Fruit fly (Drosophila melanogaster) whole organism, embryonic: ENCODE results near the gene aop.

Experiments
- Adf1 ChIP-seq: fragments of 200-800 bp; sonication (Bioruptor generic); IDR thresholded peaks from 2 replicates; pipeline ENCODE4 v1.3.6; 2022; ENCODE audit warnings: missing biosample characterization, missing genetic modification characterization
- Aef1 ChIP-seq: fragments of 200-800 bp; sonication (Bioruptor generic); IDR thresholded peaks from 3 replicates; pipeline ENCODE4 v1.3.6; 2022; ENCODE audit warnings: missing biosample characterization, missing genetic modification characterization
- Bteb2 ChIP-seq: fragments of 200-800 bp; sonication (Bioruptor generic); optimal IDR thresholded peaks from 2 replicates; lab custom pipeline; 2016; ENCODE audit warnings: missing biosample characterization, missing genetic modification characterization
- CG10321 ChIP-seq: fragments of 200-800 bp; sonication (Bioruptor generic); IDR thresholded peaks from 2 replicates; pipeline ENCODE4 v1.3.6; 2022; ENCODE audit warnings: missing biosample characterization, missing genetic modification characterization
- CG12769 ChIP-seq: fragments of 200-800 bp; sonication (Bioruptor generic); optimal IDR thresholded peaks from 2 replicates; lab custom pipeline; 2019; ENCODE audit warnings: missing biosample characterization, mild to moderate bottlenecking, missing genetic modification characterization, moderate library complexity
- CG15514 ChIP-seq: fragments of 200-800 bp; sonication (Bioruptor generic); optimal IDR thresholded peaks from 3 replicates; lab custom pipeline; 2017; ENCODE audit warnings: missing biosample characterization, missing genetic modification characterization, mild to moderate bottlenecking, moderate library complexity, missing genetic modification reagents
- CG17385 ChIP-seq: fragments of 200-800 bp; sonication (Bioruptor generic); optimal IDR thresholded peaks from 3 replicates; lab custom pipeline; 2018; ENCODE audit warnings: missing biosample characterization, mild to moderate bottlenecking, missing genetic modification characterization
- CG1832 ChIP-seq: fragments of 200-800 bp; sonication (Bioruptor generic); optimal IDR thresholded peaks from 2 replicates; lab custom pipeline; 2017; ENCODE audit warnings: missing biosample characterization, mild to moderate bottlenecking, missing genetic modification characterization, inconsistent platforms
- CG2120 ChIP-seq: fragments of 200-800 bp; sonication (Bioruptor generic); optimal IDR thresholded peaks from 3 replicates; lab custom pipeline; 2016; ENCODE audit warnings: missing biosample characterization, missing genetic modification characterization
- CG2199 ChIP-seq: fragments of 200-800 bp; sonication (Bioruptor generic); IDR thresholded peaks from 3 replicates; pipeline ENCODE4 v1.3.6; 2022; ENCODE audit warnings: missing biosample characterization, missing genetic modification characterization
- CG2875 ChIP-seq: fragments of 200-800 bp; sonication (Bioruptor generic); optimal IDR thresholded peaks from 2 replicates; lab custom pipeline; 2017; ENCODE audit warnings: missing biosample characterization, mild to moderate bottlenecking, missing genetic modification characterization, missing genetic modification reagents
- CG3163 ChIP-seq: fragments of 200-800 bp; sonication (Bioruptor generic); optimal IDR thresholded peaks from 3 replicates; lab custom pipeline; 2016; ENCODE audit warnings: missing biosample characterization, missing genetic modification characterization
- CG42726 ChIP-seq: fragments of 200-800 bp; sonication (Bioruptor generic); IDR thresholded peaks from 2 replicates; pipeline ENCODE4 v1.3.6; 2022; ENCODE audit warnings: missing biosample characterization, missing genetic modification characterization; ENCODE audit not compliant: partially characterized antibody
- CG4360 ChIP-seq: fragments of 200-800 bp; sonication (Bioruptor generic); IDR thresholded peaks from 2 replicates; pipeline ENCODE4 v1.3.6; 2022; ENCODE audit warnings: missing biosample characterization, missing genetic modification characterization
- CG4707 ChIP-seq: fragments of 200-800 bp; sonication (Bioruptor generic); optimal IDR thresholded peaks from 2 replicates; lab custom pipeline; 2018; ENCODE audit warnings: missing biosample characterization, mild to moderate bottlenecking, missing genetic modification characterization, moderate library complexity
- CG6689 ChIP-seq: fragments of 200-800 bp; sonication (Bioruptor generic); IDR thresholded peaks from 2 replicates; pipeline ENCODE4 v1.3.6; 2022; ENCODE audit warnings: missing biosample characterization, missing genetic modification characterization
- Eip74EF ChIP-seq, 2 experiments: fragments of 200-800 bp in 1 of 2; fragments of >200 bp in 1 of 2; sonication (Bioruptor generic) in 1 of 2; optimal IDR thresholded peaks; 2 replicates each; lab custom pipeline; 2017 to 2019; ENCODE audit warnings: missing biosample characterization in 2 of 2, missing genetic modification characterization in 2 of 2, mild to moderate bottlenecking in 1 of 2, moderate library complexity in 1 of 2
- Hr78 ChIP-seq, 2 experiments: fragments of 200-800 bp in 1 of 2; fragments of >200 bp in 1 of 2; sonication (Bioruptor generic) in 1 of 2; optimal IDR thresholded peaks; 2 replicates each; lab custom pipeline; 2017 to 2019; ENCODE audit warnings: missing biosample characterization in 2 of 2, missing genetic modification characterization in 2 of 2, mild to moderate bottlenecking in 1 of 2, moderate library complexity in 1 of 2
- MBD-R2 ChIP-seq: fragments of 200-800 bp; sonication (Bioruptor generic); IDR thresholded peaks from 2 replicates; pipeline ENCODE4 v1.3.6; 2022; ENCODE audit warnings: missing biosample characterization, missing genetic modification characterization
- Pdp1 ChIP-seq, 2 experiments: fragments of 200-800 bp; sonication (Bioruptor generic); optimal IDR thresholded peaks; 3 replicates each; lab custom pipeline; 2016; ENCODE audit warnings: missing biosample characterization in 2 of 2, missing genetic modification characterization in 2 of 2, mild to moderate bottlenecking in 1 of 2, moderate library complexity in 1 of 2
- Rfx ChIP-seq: fragments of 200-800 bp; sonication (Bioruptor generic); IDR thresholded peaks from 2 replicates; pipeline ENCODE4 v1.3.6; 2022; ENCODE audit warnings: missing biosample characterization, missing genetic modification characterization
- Scr ChIP-seq: fragments of 200-800 bp; sonication (Bioruptor generic); IDR thresholded peaks from 2 replicates; pipeline ENCODE4 v1.3.6; 2022; ENCODE audit warnings: missing biosample characterization, missing genetic modification characterization; ENCODE audit not compliant: partially characterized antibody
- Trl ChIP-seq, 3 experiments: fragments of >200 bp in 2 of 3; fragments of 200-800 bp in 1 of 3; sonication (Bioruptor generic) in 1 of 3; optimal IDR thresholded peaks; 2 replicates in 1 of 3; 3 replicates in 2 of 3; lab custom pipeline; 2016 to 2017; ENCODE audit warnings: missing biosample characterization in 1 of 3, missing genetic modification characterization in 1 of 3
- aop ChIP-seq: fragments of 200-800 bp; sonication (Bioruptor generic); IDR thresholded peaks from 2 replicates; pipeline ENCODE4 v1.3.6; 2022; ENCODE audit warnings: missing biosample characterization, missing genetic modification characterization
- bbx ChIP-seq: fragments of 200-800 bp; sonication (Bioruptor generic); IDR thresholded peaks from 2 replicates; pipeline ENCODE4 v1.3.6; 2022; ENCODE audit warnings: missing biosample characterization, missing genetic modification characterization; ENCODE audit not compliant: partially characterized antibody
- bigmax ChIP-seq: fragments of 200-800 bp; sonication (Bioruptor generic); optimal IDR thresholded peaks from 2 replicates; lab custom pipeline; 2018; ENCODE audit warnings: missing biosample characterization, mild to moderate bottlenecking, missing genetic modification characterization
- cg ChIP-seq: fragments of 200-800 bp; sonication (Bioruptor generic); optimal IDR thresholded peaks from 3 replicates; lab custom pipeline; 2019; ENCODE audit warnings: missing biosample characterization, mild to moderate bottlenecking, missing genetic modification characterization, moderate library complexity
- chinmo ChIP-seq: fragments of 200-800 bp; sonication (Bioruptor generic); IDR thresholded peaks from 4 replicates; pipeline ENCODE4 v1.3.6; 2022; ENCODE audit warnings: missing biosample characterization, missing genetic modification characterization; ENCODE audit not compliant: partially characterized antibody
- chn ChIP-seq: fragments of 200-800 bp; sonication (Bioruptor generic); optimal IDR thresholded peaks from 2 replicates; lab custom pipeline; 2016; ENCODE audit warnings: missing biosample characterization, missing genetic modification characterization
- ci ChIP-seq: fragments of 200-800 bp; sonication (Bioruptor generic); IDR thresholded peaks from 3 replicates; pipeline ENCODE4 v1.3.6; 2022; ENCODE audit warnings: missing biosample characterization, missing genetic modification characterization
- crol ChIP-seq: fragments of 200-800 bp; sonication (Bioruptor generic); IDR thresholded peaks from 2 replicates; pipeline ENCODE4 v1.3.6; 2022; ENCODE audit warnings: missing biosample characterization, missing genetic modification characterization
- emc ChIP-seq: fragments of 200-800 bp; sonication (Bioruptor generic); optimal IDR thresholded peaks from 2 replicates; lab custom pipeline; 2016; ENCODE audit warnings: missing biosample characterization, missing genetic modification characterization
- fd96Cb ChIP-seq: fragments of 200-800 bp; sonication (Bioruptor generic); optimal IDR thresholded peaks from 2 replicates; lab custom pipeline; 2018; ENCODE audit warnings: missing biosample characterization, mild to moderate bottlenecking, missing genetic modification characterization, moderate library complexity
- fru ChIP-seq: fragments of >200 bp; optimal IDR thresholded peaks from 2 replicates; lab custom pipeline; 2017
- gcm ChIP-seq: fragments of 200-800 bp; sonication (Bioruptor generic); optimal IDR thresholded peaks from 2 replicates; lab custom pipeline; 2019; ENCODE audit warnings: missing biosample characterization, mild to moderate bottlenecking, missing genetic modification characterization, moderate library complexity
- gem ChIP-seq: fragments of 200-800 bp; sonication (Bioruptor generic); optimal IDR thresholded peaks from 2 replicates; lab custom pipeline; 2019; ENCODE audit warnings: missing biosample characterization, mild to moderate bottlenecking, missing genetic modification characterization, moderate library complexity
- gro ChIP-seq: fragments of 200-800 bp; sonication (Bioruptor generic); optimal IDR thresholded peaks from 2 replicates; lab custom pipeline; 2016; ENCODE audit warnings: missing biosample characterization, missing genetic modification characterization
- hth ChIP-seq: fragments of >200 bp; optimal IDR thresholded peaks from 2 replicates; lab custom pipeline; 2017; ENCODE audit warnings: inconsistent platforms
- kni ChIP-seq: fragments of 200-800 bp; sonication (Bioruptor generic); optimal IDR thresholded peaks from 3 replicates; lab custom pipeline; 2017; ENCODE audit warnings: mild to moderate bottlenecking, missing biosample characterization, missing genetic modification reagents, missing genetic modification characterization
- knrl ChIP-seq: fragments of 200-800 bp; sonication (Bioruptor generic); IDR thresholded peaks from 3 replicates; pipeline ENCODE4 v1.3.6; 2022; ENCODE audit warnings: missing biosample characterization, missing genetic modification characterization; ENCODE audit not compliant: partially characterized antibody
- nom ChIP-seq: fragments of 200-800 bp; sonication (Bioruptor generic); optimal IDR thresholded peaks from 2 replicates; lab custom pipeline; 2017; ENCODE audit warnings: missing biosample characterization, missing genetic modification characterization, mild to moderate bottlenecking, moderate library complexity, missing genetic modification reagents
- oc ChIP-seq: fragments of 200-800 bp; sonication (Bioruptor generic); optimal IDR thresholded peaks from 2 replicates; lab custom pipeline; 2018; ENCODE audit warnings: missing biosample characterization, mild to moderate bottlenecking, missing genetic modification characterization, moderate library complexity
- rib ChIP-seq: fragments of 200-800 bp; sonication (Bioruptor generic); IDR thresholded peaks from 2 replicates; pipeline ENCODE4 v1.3.6; 2022; ENCODE audit warnings: missing biosample characterization, missing genetic modification characterization
- row ChIP-seq: fragments of 200-800 bp; sonication (Bioruptor generic); IDR thresholded peaks from 3 replicates; pipeline ENCODE4 v1.3.6; 2022; ENCODE audit warnings: missing biosample characterization, missing genetic modification characterization
- sd ChIP-seq: fragments of 200-800 bp; sonication (Bioruptor generic); optimal IDR thresholded peaks from 3 replicates; lab custom pipeline; 2018; ENCODE audit warnings: missing biosample characterization, mild to moderate bottlenecking, missing genetic modification characterization, moderate library complexity
- sens ChIP-seq: fragments of 200-800 bp; sonication (Bioruptor generic); peaks from one replicate; lab custom pipeline; 2016; ENCODE audit warnings: missing biosample characterization, missing genetic modification characterization
- vvl ChIP-seq: fragments of 200-800 bp; sonication (Bioruptor generic); IDR thresholded peaks from 2 replicates; pipeline ENCODE4 v1.3.6; 2022; ENCODE audit warnings: missing biosample characterization, missing genetic modification characterization

aop gene

dm6 chr2L:2175090-2175830 is 3.3 kb downstream of the aop start:
- TF ChIP-seq knrl (GFP tag; lab: Robert Waterston, UW) (0 out of 3 replicates have a peak, but pooled peaks have one; percentile 11), Hr78 (GFP tag; optimal IDR thresholded peaks at IDR 0.05; lab: Kevin White, UChicago) (peak in 1 of 2 experiments; percentile 54), Eip74EF (GFP tag; optimal IDR thresholded peaks at IDR 0.05; lab: Kevin White, UChicago) (peak in 1 of 2 experiments; percentile 94), row (GFP tag; lab: Robert Waterston, UW) (0 out of 3 replicates have a peak, but pooled peaks have one; percentile 8), bbx (GFP tag; lab: Robert Waterston, UW) (0 out of 2 replicates have a peak, but pooled peaks have one; percentile 28), Pdp1 (GFP tag; optimal IDR thresholded peaks at IDR 0.05; lab: Kevin White, UChicago) (peak in 1 of 2 experiments; percentile 1), Bteb2 (GFP tag; lab: Kevin White, UChicago) (no peak), vvl (GFP tag; lab: Robert Waterston, UW) (peak; percentile 58), ci (GFP tag; lab: Robert Waterston, UW) (0 out of 3 replicates have a peak, but pooled peaks have one; percentile 32), nom (GFP tag; lab: Kevin White, UChicago) (peak; percentile 49), Rfx (0 out of 2 replicates have a peak, but pooled peaks have one; percentile 4), CG3163 (GFP tag; lab: Kevin White, UChicago) (peak; percentile 85), aop (GFP tag; lab: Robert Waterston, UW) (peak; percentile 92), gcm (no peak), CG1832 (GFP tag; lab: Kevin White, UChicago) (peak; percentile 74), fru (lab: Kevin White, UChicago) (no peak), hth (lab: Kevin White, UChicago) (no peak), Adf1 (peak; percentile 30; the same call in 1 of the 2 replicates), CG4360 (GFP tag; lab: Robert Waterston, UW) (peak; percentile 90), kni (GFP tag; lab: Kevin White, UChicago) (peak; percentile 61), emc (no peak), CG4707 (GFP tag; lab: Kevin White, UChicago) (peak; percentile 18), sd (tag; lab: Kevin White, UChicago) (peak; percentile 86), bigmax (GFP tag; lab: Kevin White, UChicago) (no peak), cg (GFP tag; lab: Kevin White, UChicago) (peak; percentile 91), CG2199 (peak; percentile 74; the same call in 1 of the 3 replicates), CG15514 (GFP tag; lab: Kevin White, UChicago) (no peak), Aef1 (GFP tag; lab: Robert Waterston, UW) (peak; percentile 22; the same call in 1 of the 3 replicates), crol (GFP tag; lab: Robert Waterston, UW) (peak; percentile 84), chn (GFP tag; lab: Kevin White, UChicago) (peak; percentile 21), oc (tag; lab: Kevin White, UChicago) (peak; percentile 63), CG6689 (GFP tag; lab: Robert Waterston, UW) (no peak), MBD-R2 (GFP tag; lab: Robert Waterston, UW) (0 out of 2 replicates have a peak, but pooled peaks have one; percentile 3), Scr (GFP tag; lab: Robert Waterston, UW) (0 out of 2 replicates have a peak, but pooled peaks have one; percentile 18), CG2875 (GFP tag; lab: Kevin White, UChicago) (no peak), Trl (optimal IDR thresholded peaks at IDR 0.05; lab: Kevin White, UChicago) (peak; percentile 77 to 85), Trl (GFP tag; optimal IDR thresholded peaks at IDR 0.05; lab: Kevin White, UChicago) (no peak), chinmo (peak; percentile 80; the same call in 3 of the 4 replicates), CG42726 (GFP tag; lab: Robert Waterston, UW) (no peak), fd96Cb (tag; lab: Kevin White, UChicago) (no peak), gro (no peak), gem (tag; lab: Kevin White, UChicago) (peak; percentile 2), CG2120 (GFP tag; lab: Kevin White, UChicago) (peak; percentile 29), CG10321 (no peak), CG12769 (tag; lab: Kevin White, UChicago) (peak; percentile 81), rib (GFP tag; lab: Robert Waterston, UW) (peak; percentile 33; the same call in 1 of the 2 replicates), CG17385 (GFP tag; lab: Kevin White, UChicago) (peak; percentile 71), sens (GFP tag; lab: Kevin White, UChicago) (peak; percentile 83)
